Worm (Caenorhabditis elegans) whole organism, L1 larva: ENCODE data around the gene rnf-5.

ENCODE experiments used
- C34B4.2 ChIP-seq: sonication (generic microtip); optimal IDR thresholded peaks from 2 replicates; lab custom pipeline; 2017; ENCODE audit warnings: mild to moderate bottlenecking, missing genetic modification characterization, missing compliant biosample characterization
- F16B12.6 ChIP-seq: fragments of 150-350 bp; optimal IDR thresholded peaks from 2 replicates; lab custom pipeline; 2014; ENCODE audit warnings: missing biosample characterization, missing genetic modification characterization
- Y116A8C.19 ChIP-seq: sonication (generic microtip); optimal IDR thresholded peaks from 2 replicates; lab custom pipeline; 2016; ENCODE audit warnings: missing compliant biosample characterization, missing genetic modification characterization, borderline replicate concordance
- aha-1 ChIP-seq: fragments of 150-350 bp; optimal IDR thresholded peaks from 2 replicates; lab custom pipeline; 2014; ENCODE audit warnings: missing biosample characterization, missing genetic modification characterization
- alr-1 ChIP-seq: fragments of 200-800 bp; sonication (Bioruptor generic); optimal IDR thresholded peaks from 2 replicates; lab custom pipeline; 2018; ENCODE audit warnings: borderline replicate concordance, mild to moderate bottlenecking, missing genetic modification characterization, missing compliant biosample characterization
- aly-2 ChIP-seq: fragments of 150-350 bp; optimal IDR thresholded peaks from 2 replicates; lab custom pipeline; 2014; ENCODE audit warnings: missing biosample characterization, missing genetic modification characterization
- ama-1 ChIP-seq: fragments of 150-350 bp; optimal IDR thresholded peaks from 2 replicates; lab custom pipeline; 2014
- ceh-8 ChIP-seq: fragments of 200-800 bp; sonication (Bioruptor generic); optimal IDR thresholded peaks from 2 replicates; lab custom pipeline; 2018; ENCODE audit warnings: mild to moderate bottlenecking, missing genetic modification characterization, moderate library complexity, missing compliant biosample characterization
- ceh-82 ChIP-seq, 3 experiments: fragments of 150-350 bp in 1 of 3; sonication (generic microtip) in 2 of 3; optimal IDR thresholded peaks; 2 replicates each; lab custom pipeline; 2014 to 2017; ENCODE audit warnings: missing biosample characterization in 3 of 3, missing genetic modification characterization in 3 of 3
- ceh-90 ChIP-seq: sonication (generic microtip); optimal IDR thresholded peaks from 2 replicates; lab custom pipeline; 2016; ENCODE audit warnings: missing genetic modification characterization, missing compliant biosample characterization
- dpl-1 ChIP-seq, 3 experiments: fragments of 150-350 bp in 2 of 3; sonication (generic microtip) in 1 of 3; optimal IDR thresholded peaks; 2 replicates each; lab custom pipeline; 2014 to 2017; ENCODE audit warnings: missing biosample characterization in 3 of 3, missing genetic modification characterization in 3 of 3, missing genetic modification reagents in 3 of 3
- dsc-1 ChIP-seq: sonication (generic microtip); optimal IDR thresholded peaks from 2 replicates; lab custom pipeline; 2016; ENCODE audit warnings: mild to moderate bottlenecking, missing genetic modification characterization, missing compliant biosample characterization
- efl-1 ChIP-seq, 4 experiments: fragments of 150-350 bp; optimal IDR thresholded peaks in 3 of 4; peaks in 1 of 4; 1 replicate in 1 of 4; 2 replicates in 3 of 4; lab custom pipeline; 2014; ENCODE audit warnings: missing biosample characterization in 2 of 4, missing genetic modification characterization in 2 of 4, missing genetic modification reagents in 2 of 4
- efl-3 ChIP-seq: fragments of 200-800 bp; sonication (Bioruptor generic); optimal IDR thresholded peaks from 2 replicates; lab custom pipeline; 2018; ENCODE audit warnings: mild to moderate bottlenecking, missing genetic modification characterization, missing compliant biosample characterization
- elt-3 ChIP-seq, 6 experiments: fragments of 150-350 bp in 1 of 6; sonication (generic microtip); optimal IDR thresholded peaks; 2 replicates each; lab custom pipeline; 2017 to 2018; ENCODE audit warnings: missing biosample characterization in 6 of 6, missing genetic modification characterization in 6 of 6, inconsistent platforms in 1 of 6
- ets-5 ChIP-seq: fragments of 200-800 bp; sonication (Bioruptor generic); IDR thresholded peaks from 2 replicates; pipeline ENCODE4 v1.3.6; 2022; ENCODE audit warnings: missing genetic modification characterization, missing compliant biosample characterization
- grh-1 ChIP-seq: fragments of 200-800 bp; sonication (Bioruptor generic); IDR thresholded peaks from 2 replicates; pipeline ENCODE4 v1.3.6; 2022; ENCODE audit warnings: missing genetic modification reagents, missing genetic modification characterization, missing compliant biosample characterization
- hlh-17 ChIP-seq: fragments of 200-800 bp; sonication (Bioruptor generic); optimal IDR thresholded peaks from 2 replicates; lab custom pipeline; 2018; ENCODE audit warnings: missing genetic modification characterization, mild to moderate bottlenecking, missing compliant biosample characterization, moderate library complexity, borderline replicate concordance
- irx-1 ChIP-seq: sonication (generic microtip); optimal IDR thresholded peaks from 2 replicates; lab custom pipeline; 2016; ENCODE audit warnings: missing genetic modification characterization, missing compliant biosample characterization
- lin-13 ChIP-seq: fragments of 150-350 bp; optimal IDR thresholded peaks from 2 replicates; lab custom pipeline; 2014; ENCODE audit warnings: missing biosample characterization, missing genetic modification reagents, missing genetic modification characterization
- lin-14 ChIP-seq: fragments of 200-800 bp; sonication (Bioruptor generic); optimal IDR thresholded peaks from 2 replicates; lab custom pipeline; 2018; ENCODE audit warnings: mild to moderate bottlenecking, missing genetic modification characterization, moderate library complexity, missing compliant biosample characterization
- lin-15B ChIP-seq: fragments of 150-350 bp; sonication (generic microtip); optimal IDR thresholded peaks from 3 replicates; lab custom pipeline; 2014; ENCODE audit warnings: missing biosample characterization, missing genetic modification characterization
- lin-35 ChIP-seq, 2 experiments: fragments of 150-350 bp; optimal IDR thresholded peaks; 2 replicates each; lab custom pipeline; 2014; ENCODE audit warnings: missing biosample characterization in 2 of 2, missing genetic modification characterization in 2 of 2, missing genetic modification reagents in 2 of 2
- lin-39 ChIP-seq: fragments of 150-350 bp; optimal IDR thresholded peaks from 2 replicates; lab custom pipeline; 2014; ENCODE audit warnings: missing biosample characterization, missing genetic modification reagents, missing genetic modification characterization
- lir-3 ChIP-seq: sonication (generic microtip); optimal IDR thresholded peaks from 2 replicates; lab custom pipeline; 2016; ENCODE audit warnings: mild to moderate bottlenecking, missing genetic modification characterization, moderate library complexity, missing compliant biosample characterization; ENCODE audit not compliant: poor library complexity
- mab-9 ChIP-seq: fragments of 200-800 bp; sonication (Bioruptor generic); IDR thresholded peaks from 2 replicates; pipeline ENCODE4 v1.3.6; 2022; ENCODE audit warnings: missing genetic modification reagents, missing genetic modification characterization, missing compliant biosample characterization
- mef-2 ChIP-seq: fragments of 150-350 bp; optimal IDR thresholded peaks from 2 replicates; lab custom pipeline; 2014; ENCODE audit warnings: missing biosample characterization, missing genetic modification characterization
- nhr-11 ChIP-seq: fragments of 150-350 bp; optimal IDR thresholded peaks from 2 replicates; lab custom pipeline; 2014; ENCODE audit warnings: missing biosample characterization, missing genetic modification characterization
- nhr-19 ChIP-seq: fragments of 200-800 bp; sonication (Bioruptor generic); conservative IDR thresholded peaks from 2 replicates; pipeline ENCODE4 v1.3.6; 2022; ENCODE audit warnings: missing genetic modification characterization, missing compliant biosample characterization
- nhr-20 ChIP-seq: sonication (generic microtip); optimal IDR thresholded peaks from 2 replicates; lab custom pipeline; 2016; ENCODE audit warnings: mild to moderate bottlenecking, missing genetic modification characterization, missing compliant biosample characterization
- nhr-237 ChIP-seq: fragments of 150-350 bp; optimal IDR thresholded peaks from 2 replicates; lab custom pipeline; 2014; ENCODE audit warnings: missing biosample characterization, missing genetic modification characterization
- nhr-28 ChIP-seq: fragments of 150-350 bp; optimal IDR thresholded peaks from 2 replicates; lab custom pipeline; 2014; ENCODE audit warnings: missing biosample characterization, missing genetic modification characterization
- nhr-47 ChIP-seq: sonication (generic microtip); optimal IDR thresholded peaks from 2 replicates; lab custom pipeline; 2016; ENCODE audit warnings: mild to moderate bottlenecking, missing genetic modification characterization, moderate library complexity, missing compliant biosample characterization
- nhr-76 ChIP-seq: sonication (generic microtip); optimal IDR thresholded peaks from 2 replicates; lab custom pipeline; 2017; ENCODE audit warnings: missing biosample characterization, missing genetic modification characterization
- nhr-77 ChIP-seq: fragments of 150-350 bp; optimal IDR thresholded peaks from 2 replicates; lab custom pipeline; 2014; ENCODE audit warnings: missing biosample characterization, missing genetic modification characterization
- nhr-90 ChIP-seq: sonication (generic microtip); optimal IDR thresholded peaks from 2 replicates; lab custom pipeline; 2016; ENCODE audit warnings: mild to moderate bottlenecking, missing genetic modification characterization, missing compliant biosample characterization; ENCODE audit not compliant: poor library complexity
- pag-3 ChIP-seq: sonication (generic microtip); optimal IDR thresholded peaks from 2 replicates; lab custom pipeline; 2017; ENCODE audit warnings: missing genetic modification characterization, mild to moderate bottlenecking, missing compliant biosample characterization, antibody characterized with exemption, borderline replicate concordance; ENCODE audit not compliant: insufficient read depth
- pqm-1 ChIP-seq: sonication (generic microtip); optimal IDR thresholded peaks from 3 replicates; lab custom pipeline; 2017; ENCODE audit warnings: missing biosample characterization, missing genetic modification characterization
- skn-1 ChIP-seq: fragments of 150-350 bp; optimal IDR thresholded peaks from 2 replicates; lab custom pipeline; 2014; ENCODE audit warnings: missing biosample characterization, missing genetic modification characterization
- sox-4 ChIP-seq: sonication (generic microtip); optimal IDR thresholded peaks from 2 replicates; lab custom pipeline; 2016; ENCODE audit warnings: missing genetic modification characterization, missing compliant biosample characterization
- sptf-1 ChIP-seq: fragments of 150-350 bp; optimal IDR thresholded peaks from 2 replicates; lab custom pipeline; 2014; ENCODE audit warnings: missing biosample characterization, missing genetic modification characterization
- swsn-7 ChIP-seq: sonication (generic microtip); optimal IDR thresholded peaks from 2 replicates; lab custom pipeline; 2016; ENCODE audit warnings: missing genetic modification characterization, missing compliant biosample characterization
- tbx-2 ChIP-seq: sonication (generic microtip); optimal IDR thresholded peaks from 2 replicates; lab custom pipeline; 2016; ENCODE audit warnings: missing genetic modification characterization, missing compliant biosample characterization
- tlp-1 ChIP-seq: fragments of 150-350 bp; optimal IDR thresholded peaks from 2 replicates; lab custom pipeline; 2014; ENCODE audit warnings: missing biosample characterization, missing genetic modification characterization
- unc-130 ChIP-seq: fragments of 150-350 bp; optimal IDR thresholded peaks from 2 replicates; lab custom pipeline; 2017; ENCODE audit warnings: missing biosample characterization, missing genetic modification characterization, inconsistent platforms
- unc-62 ChIP-seq: fragments of 150-350 bp; optimal IDR thresholded peaks from 2 replicates; lab custom pipeline; 2014; ENCODE audit warnings: missing biosample characterization, missing genetic modification reagents, missing genetic modification characterization
- unc-86 ChIP-seq: sonication (generic microtip); optimal IDR thresholded peaks from 2 replicates; lab custom pipeline; 2016; ENCODE audit warnings: missing genetic modification characterization, missing compliant biosample characterization
- unc-98 ChIP-seq: fragments of 200-800 bp; sonication (Bioruptor generic); IDR thresholded peaks from 2 replicates; pipeline ENCODE4 v1.3.6; 2022; ENCODE audit warnings: missing genetic modification characterization, missing compliant biosample characterization
- vab-15 ChIP-seq: sonication (generic microtip); optimal IDR thresholded peaks from 2 replicates; lab custom pipeline; 2017; ENCODE audit warnings: missing genotype, mild to moderate bottlenecking, missing genetic modification characterization, missing compliant biosample characterization
- xbp-1 ChIP-seq: sonication (generic microtip); optimal IDR thresholded peaks from 2 replicates; lab custom pipeline; 2016; ENCODE audit warnings: missing genetic modification characterization, missing compliant biosample characterization
- zip-4 ChIP-seq: fragments of 200-800 bp; sonication (Bioruptor generic); optimal IDR thresholded peaks from 2 replicates; lab custom pipeline; 2018; ENCODE audit warnings: mild to moderate bottlenecking, missing genetic modification characterization, moderate library complexity, missing compliant biosample characterization
- ztf-4 ChIP-seq: fragments of 150-350 bp; optimal IDR thresholded peaks from 2 replicates; lab custom pipeline; 2014; ENCODE audit warnings: missing biosample characterization, missing genetic modification characterization

rnf-5 gene

ce11 chrIII:4193659-4194103 is 27.0 kb upstream of the rnf-5 start, which contains the start of gene xbp-1:
xbp-1 (plus strand) TSS chrIII:4193809.
- TF ChIP-seq irx-1 (tag; lab: Kevin White, UChicago) (peak; percentile 45), lin-15B (peak; percentile 68), sox-4 (tag; lab: Kevin White, UChicago) (no peak), lin-13 (GFP tag; lab: Kevin White, UChicago) (peak; percentile 83), Y116A8C.19 (no peak), nhr-20 (tag; lab: Kevin White, UChicago) (peak; percentile 84), nhr-76 (no peak), C34B4.2 (tag; lab: Kevin White, UChicago) (no peak), ets-5 (GFP tag; lab: Robert Waterston, UW) (no peak), ama-1 (lab: Kevin White, UChicago) (peak; percentile 45), unc-62 (GFP tag; lab: Kevin White, UChicago) (peak; percentile 4), mef-2 (no peak), unc-130 (tag; lab: Kevin White, UChicago) (no peak), lin-39 (tag; lab: Kevin White, UChicago) (no peak), skn-1 (tag; lab: Kevin White, UChicago) (peak; percentile 95), zip-4 (GFP tag; lab: Kevin White, UChicago) (peak; percentile 99), dsc-1 (tag; lab: Kevin White, UChicago) (peak; percentile 54), nhr-19 (peak; percentile 67), nhr-47 (tag; lab: Kevin White, UChicago) (peak; percentile 88), lin-14 (GFP tag; lab: Kevin White, UChicago) (peak; percentile 97), alr-1 (tag; lab: Kevin White, UChicago) (no peak), tlp-1 (no peak), nhr-28 (tag; lab: Kevin White, UChicago) (no peak), hlh-17 (GFP tag; lab: Kevin White, UChicago) (no peak), lir-3 (tag; lab: Kevin White, UChicago) (peak; percentile 59), lin-35 (GFP tag; optimal IDR thresholded peaks at IDR 0.05; lab: Kevin White, UChicago) (peak; percentile 80 to 87), unc-86 (tag; lab: Kevin White, UChicago) (peak; percentile 64), xbp-1 (tag; lab: Kevin White, UChicago) (no peak), grh-1 (GFP tag; lab: Robert Waterston, UW) (no peak), unc-98 (GFP tag; lab: Robert Waterston, UW) (0 out of 2 replicates have a peak, but pooled peaks have one; percentile 31), aly-2 (tag; lab: Kevin White, UChicago) (peak; percentile 45), nhr-90 (tag; lab: Kevin White, UChicago) (peak; percentile 80), dpl-1 (GFP tag; optimal IDR thresholded peaks at IDR 0.05; lab: Kevin White, UChicago) (peak; percentile 64 to 73 (median 67)), F16B12.6 (tag; lab: Kevin White, UChicago) (peak; percentile 44), swsn-7 (peak; percentile 78), efl-1 (optimal IDR thresholded peaks at IDR 0.05; lab: Kevin White, UChicago) (peak; percentile 76 to 86), efl-1 (GFP tag; optimal IDR thresholded peaks at IDR 0.05 in 1 of 2; lab: Kevin White, UChicago) (peak; percentile 67 to 95), mab-9 (GFP tag; lab: Robert Waterston, UW) (no peak), tbx-2 (tag; lab: Kevin White, UChicago) (peak; percentile 86), pag-3 (tag; lab: Kevin White, UChicago) (no peak), aha-1 (no peak), nhr-237 (tag; lab: Kevin White, UChicago) (peak; percentile 85), ceh-82 (tag; optimal IDR thresholded peaks at IDR 0.05; lab: Kevin White, UChicago) (peak; percentile 86 to 94 (median 88)), vab-15 (tag; lab: Kevin White, UChicago) (peak; percentile 13), elt-3 (tag; optimal IDR thresholded peaks at IDR 0.05; lab: Kevin White, UChicago) (peak in 4 of 6 experiments; percentile 25 to 75 (median 64)), pqm-1 (tag; lab: Kevin White, UChicago) (peak; percentile 79), nhr-77 (tag; lab: Kevin White, UChicago) (peak; percentile 84), nhr-11 (tag; lab: Kevin White, UChicago) (peak; percentile 75), ztf-4 (tag; lab: Kevin White, UChicago) (peak; percentile 66), sptf-1 (tag; lab: Kevin White, UChicago) (no peak), ceh-8 (GFP tag; lab: Kevin White, UChicago) (peak; percentile 30), efl-3 (GFP tag; lab: Kevin White, UChicago) (no peak), ceh-90 (no peak)
